Fruit fly (Drosophila melanogaster): Measurements from ENCODE around the gene CG9114.

dm6 chrX:15370103-15370502, 37.1 kb upstream of the CG9114 start:
- TF ChIP-seq ovo (GFP tag; optimal IDR thresholded peaks at IDR 0.05), result no peak
- no peak for TF ChIP-seq CG11617 (GFP tag; optimal IDR thresholded peaks at IDR 0.05)
- TF ChIP-seq Crg-1 (GFP tag; optimal IDR thresholded peaks at IDR 0.05), result no peak
- TF ChIP-seq CG33017 (tag; optimal IDR thresholded peaks at IDR 0.05), result no peak
- no peak for TF ChIP-seq kay (GFP tag; ENCODE audit: borderline replicate concordance)
- no peak for TF ChIP-seq Mnt (GFP tag; optimal IDR thresholded peaks at IDR 0.05)
- TF ChIP-seq bab1 (GFP tag; optimal IDR thresholded peaks at IDR 0.05), result no peak
